Worm (Caenorhabditis elegans) whole organism, L4 larva: ENCODE measurements around the gene try-12.

Experiments
- F10B5.3 ChIP-seq: sonication (generic microtip); optimal IDR thresholded peaks from 2 replicates; lab custom pipeline; 2016; ENCODE audit warnings: mild to moderate bottlenecking, missing genetic modification characterization, missing compliant biosample characterization
- ZK546.5 ChIP-seq, 2 experiments: sonication (generic microtip); optimal IDR thresholded peaks; 2 replicates each; lab custom pipeline; 2017; ENCODE audit warnings: missing biosample characterization in 2 of 2, missing genetic modification characterization in 2 of 2
- ceh-20 ChIP-seq: fragments of 200-800 bp; sonication (Bioruptor generic); IDR thresholded peaks from 2 replicates; pipeline ENCODE4 v1.3.6; 2022; ENCODE audit warnings: missing genetic modification reagents, missing genetic modification characterization, missing compliant biosample characterization
- lin-13 ChIP-seq: fragments of 150-350 bp; optimal IDR thresholded peaks from 2 replicates; lab custom pipeline; 2014; ENCODE audit warnings: missing biosample characterization, missing genetic modification reagents, missing genetic modification characterization
- lin-15B ChIP-seq: fragments of 150-350 bp; sonication (generic microtip); optimal IDR thresholded peaks from 3 replicates; lab custom pipeline; 2014; ENCODE audit warnings: missing biosample characterization, missing genetic modification characterization
- lin-38 ChIP-seq: fragments of 200-800 bp; sonication (Bioruptor generic); IDR thresholded peaks from 2 replicates; pipeline ENCODE4 v1.3.6; 2022; ENCODE audit warnings: missing genetic modification reagents, missing genetic modification characterization, missing compliant biosample characterization
- mep-1 ChIP-seq: fragments of 150-350 bp; sonication (generic microtip); optimal IDR thresholded peaks from 3 replicates; lab custom pipeline; 2014; ENCODE audit warnings: missing biosample characterization, missing genetic modification characterization
- nhr-237 ChIP-seq: sonication (generic microtip); optimal IDR thresholded peaks from 2 replicates; lab custom pipeline; 2017; ENCODE audit warnings: missing biosample characterization, missing genetic modification characterization
- nhr-77 ChIP-seq: fragments of 150-350 bp; optimal IDR thresholded peaks from 2 replicates; lab custom pipeline; 2014; ENCODE audit warnings: missing biosample characterization, missing genetic modification characterization
- unc-130 ChIP-seq: sonication (generic microtip); optimal IDR thresholded peaks from 2 replicates; lab custom pipeline; 2016; ENCODE audit warnings: missing genetic modification reagents, missing genetic modification characterization, missing compliant biosample characterization
- unc-62 ChIP-seq, 3 experiments: fragments of 150-350 bp in 1 of 3; sonication (generic microtip); optimal IDR thresholded peaks in 2 of 3; peaks in 1 of 3; 1 replicate in 1 of 3; 2 replicates in 2 of 3; lab custom pipeline; 2014 to 2017; ENCODE audit warnings: missing biosample characterization in 3 of 3, missing genetic modification characterization in 3 of 3, missing genetic modification reagents in 3 of 3, missing genotype in 1 of 3
- ztf-11 ChIP-seq: fragments of 150-350 bp; optimal IDR thresholded peaks from 2 replicates; lab custom pipeline; 2014; ENCODE audit warnings: missing biosample characterization, missing genetic modification characterization

ce11 chrV:7465509-7465908, 16.4 kb downstream of the try-12 start, which contains the start of gene F25E5.1:
- TF ChIP-seq unc-62 (GFP tag; optimal IDR thresholded peaks at IDR 0.05 in 1 of 2; lab: Kevin White, UChicago) (peak in 1 of 2 experiments; percentile 93), unc-62 (tag; optimal IDR thresholded peaks at IDR 0.05; lab: Kevin White, UChicago) (no peak), unc-130 (GFP tag; lab: Kevin White, UChicago) (peak; percentile 52), ZK546.5 (tag; optimal IDR thresholded peaks at IDR 0.05; lab: Kevin White, UChicago) (no peak), nhr-237 (tag; lab: Kevin White, UChicago) (no peak), lin-15B (no peak), ceh-20 (no peak), lin-38 (GFP tag; lab: Robert Waterston, UW) (no peak), nhr-77 (tag; lab: Kevin White, UChicago) (no peak), F10B5.3 (tag; lab: Kevin White, UChicago) (no peak), lin-13 (no peak), ztf-11 (tag; lab: Kevin White, UChicago) (no peak), mep-1 (no peak)
